Worm (Caenorhabditis elegans) whole organism, L4 larva: Measurements from ENCODE around the gene ced-7.

Experiments used
- F37D6.2 ChIP-seq: sonication (generic microtip); optimal IDR thresholded peaks from 2 replicates; lab custom pipeline; 2016; ENCODE audit warnings: mild to moderate bottlenecking, missing genetic modification characterization, missing compliant biosample characterization
- T26A8.4 ChIP-seq: fragments of 200-800 bp; sonication (Bioruptor generic); IDR thresholded peaks from 2 replicates; pipeline ENCODE4 v1.3.6; 2022; ENCODE audit warnings: missing genetic modification characterization, missing compliant biosample characterization
- Y48G9A.11 ChIP-seq: fragments of 200-800 bp; sonication (Bioruptor generic); IDR thresholded peaks from 2 replicates; pipeline ENCODE4 v1.3.6; 2022; ENCODE audit warnings: missing genetic modification reagents, missing genetic modification characterization, missing compliant biosample characterization
- Y75B8A.6 ChIP-seq: fragments of 200-800 bp; sonication (Bioruptor generic); IDR thresholded peaks from 2 replicates; pipeline ENCODE4 v1.3.6; 2022; ENCODE audit warnings: missing genetic modification reagents, missing genetic modification characterization, missing compliant biosample characterization
- ZK337.2 ChIP-seq: fragments of 200-800 bp; sonication (Bioruptor generic); IDR thresholded peaks from 2 replicates; pipeline ENCODE4 v1.3.6; 2022; ENCODE audit warnings: missing genetic modification reagents, missing genetic modification characterization, missing compliant biosample characterization
- ZK546.5 ChIP-seq, 2 experiments: sonication (generic microtip); optimal IDR thresholded peaks; 2 replicates each; lab custom pipeline; 2017; ENCODE audit warnings: missing biosample characterization in 2 of 2, missing genetic modification characterization in 2 of 2
- aha-1 ChIP-seq: fragments of 150-350 bp; peaks from one replicate; lab custom pipeline; 2014; ENCODE audit warnings: missing biosample characterization, missing genetic modification characterization
- arid-1 ChIP-seq: fragments of 200-800 bp; sonication (Bioruptor generic); conservative IDR thresholded peaks from 2 replicates; pipeline ENCODE4 v1.3.6; 2022; ENCODE audit warnings: missing genetic modification reagents, missing genetic modification characterization, missing compliant biosample characterization
- attf-4 ChIP-seq: sonication (generic microtip); optimal IDR thresholded peaks from 3 replicates; lab custom pipeline; 2017; ENCODE audit warnings: missing biosample characterization, missing genetic modification characterization
- ceh-28 ChIP-seq: fragments of 150-350 bp; optimal IDR thresholded peaks from 2 replicates; lab custom pipeline; 2014; ENCODE audit warnings: missing biosample characterization, missing genetic modification reagents, missing genetic modification characterization
- ceh-32 ChIP-seq: sonication (generic microtip); optimal IDR thresholded peaks from 2 replicates; lab custom pipeline; 2016; ENCODE audit warnings: mild to moderate bottlenecking, missing genetic modification characterization, missing compliant biosample characterization; ENCODE audit not compliant: poor library complexity
- ceh-62 ChIP-seq: sonication (generic microtip); optimal IDR thresholded peaks from 2 replicates; lab custom pipeline; 2017; ENCODE audit warnings: missing biosample characterization, missing genetic modification characterization
- ceh-82 ChIP-seq: sonication (generic microtip); optimal IDR thresholded peaks from 2 replicates; lab custom pipeline; 2017; ENCODE audit warnings: missing biosample characterization, missing genetic modification characterization
- ctbp-1 ChIP-seq: fragments of 200-800 bp; sonication (Bioruptor generic); IDR thresholded peaks from 2 replicates; pipeline ENCODE4 v1.3.6; 2022; ENCODE audit warnings: missing genetic modification reagents, missing genetic modification characterization, missing compliant biosample characterization
- daf-12 ChIP-seq: fragments of 150-350 bp; optimal IDR thresholded peaks from 2 replicates; lab custom pipeline; 2014; ENCODE audit warnings: missing biosample characterization, missing genetic modification reagents, missing genetic modification characterization
- daf-16 ChIP-seq, 3 experiments: sonication (generic microtip); optimal IDR thresholded peaks; 2 replicates each; lab custom pipeline; 2016 to 2017; ENCODE audit warnings: missing genetic modification characterization in 3 of 3, missing genetic modification reagents in 3 of 3, mild to moderate bottlenecking in 2 of 3, missing compliant biosample characterization in 2 of 3, missing biosample characterization in 1 of 3, moderate library complexity in 1 of 3
- dmd-8 ChIP-seq: fragments of 200-800 bp; sonication (Bioruptor generic); IDR thresholded peaks from 2 replicates; pipeline ENCODE4 v1.3.6; 2022; ENCODE audit warnings: missing genetic modification characterization, missing compliant biosample characterization
- duxl-1 ChIP-seq: sonication (generic microtip); optimal IDR thresholded peaks from 2 replicates; lab custom pipeline; 2016; ENCODE audit warnings: mild to moderate bottlenecking, missing genetic modification characterization, moderate library complexity, missing compliant biosample characterization; ENCODE audit not compliant: poor library complexity
- egl-43 ChIP-seq: fragments of 200-800 bp; sonication (Bioruptor generic); IDR thresholded peaks from 2 replicates; pipeline ENCODE4 v1.3.6; 2022; ENCODE audit warnings: missing genetic modification reagents, missing genetic modification characterization, missing compliant biosample characterization
- fkh-10 ChIP-seq: fragments of 150-350 bp; optimal IDR thresholded peaks from 2 replicates; lab custom pipeline; 2014; ENCODE audit warnings: missing biosample characterization, missing genetic modification reagents, missing genetic modification characterization
- fos-1 ChIP-seq: fragments of 150-350 bp; optimal IDR thresholded peaks from 2 replicates; lab custom pipeline; 2014; ENCODE audit warnings: missing biosample characterization, missing genetic modification characterization
- gei-8 ChIP-seq: fragments of 200-800 bp; sonication (Bioruptor generic); optimal IDR thresholded peaks from 2 replicates; lab custom pipeline; 2018; ENCODE audit warnings: mild to moderate bottlenecking, missing genetic modification characterization, missing compliant biosample characterization
- hlh-11 ChIP-seq: fragments of 200-800 bp; sonication (Bioruptor generic); optimal IDR thresholded peaks from 2 replicates; lab custom pipeline; 2018; ENCODE audit warnings: mild to moderate bottlenecking, missing genetic modification characterization, missing compliant biosample characterization
- hlh-30 ChIP-seq: sonication (generic microtip); optimal IDR thresholded peaks from 2 replicates; lab custom pipeline; 2017; ENCODE audit warnings: antibody characterized with exemption, mild to moderate bottlenecking, missing genetic modification characterization, missing compliant biosample characterization; ENCODE audit not compliant: insufficient read depth
- hmg-1.1 ChIP-seq: fragments of 200-800 bp; sonication (Bioruptor generic); IDR thresholded peaks from 2 replicates; pipeline ENCODE4 v1.3.6; 2022; ENCODE audit warnings: missing genetic modification reagents, missing genetic modification characterization, missing compliant biosample characterization
- lin-15B ChIP-seq: fragments of 150-350 bp; sonication (generic microtip); optimal IDR thresholded peaks from 3 replicates; lab custom pipeline; 2014; ENCODE audit warnings: missing biosample characterization, missing genetic modification characterization
- lin-29 ChIP-seq: fragments of 200-800 bp; sonication (Bioruptor generic); IDR thresholded peaks from 2 replicates; pipeline ENCODE4 v1.3.6; 2022; ENCODE audit warnings: missing genetic modification reagents, missing genetic modification characterization, missing compliant biosample characterization
- lin-38 ChIP-seq: fragments of 200-800 bp; sonication (Bioruptor generic); IDR thresholded peaks from 2 replicates; pipeline ENCODE4 v1.3.6; 2022; ENCODE audit warnings: missing genetic modification reagents, missing genetic modification characterization, missing compliant biosample characterization
- lir-3 ChIP-seq: sonication (generic microtip); optimal IDR thresholded peaks from 2 replicates; lab custom pipeline; 2016; ENCODE audit warnings: mild to moderate bottlenecking, missing genetic modification characterization, missing compliant biosample characterization
- lsy-2 ChIP-seq, 2 experiments: fragments of 150-350 bp in 1 of 2; sonication (generic microtip) in 1 of 2; optimal IDR thresholded peaks; 2 replicates each; lab custom pipeline; 2014 to 2017; ENCODE audit warnings: missing biosample characterization in 2 of 2, missing genetic modification characterization in 2 of 2
- madf-9 ChIP-seq: fragments of 200-800 bp; sonication (Bioruptor generic); conservative IDR thresholded peaks from 2 replicates; pipeline ENCODE4 v1.3.6; 2022; ENCODE audit warnings: missing genetic modification reagents, missing genetic modification characterization, missing compliant biosample characterization
- mxl-2 ChIP-seq: fragments of 200-800 bp; sonication (Bioruptor generic); conservative IDR thresholded peaks from 2 replicates; pipeline ENCODE4 v1.3.6; 2022; ENCODE audit warnings: missing genetic modification reagents, missing genetic modification characterization, missing compliant biosample characterization
- mxl-3 ChIP-seq: fragments of 200-800 bp; sonication (Bioruptor generic); optimal IDR thresholded peaks from 2 replicates; lab custom pipeline; 2018; ENCODE audit warnings: mild to moderate bottlenecking, missing genetic modification characterization, missing compliant biosample characterization
- php-3 ChIP-seq: fragments of 200-800 bp; sonication (Bioruptor generic); IDR thresholded peaks from 2 replicates; pipeline ENCODE4 v1.3.6; 2022; ENCODE audit warnings: missing genetic modification reagents, missing genetic modification characterization, missing compliant biosample characterization
- rbr-2 ChIP-seq: sonication (generic microtip); optimal IDR thresholded peaks from 2 replicates; lab custom pipeline; 2016; ENCODE audit warnings: missing genotype, missing genetic modification characterization, missing compliant biosample characterization
- spr-3 ChIP-seq: fragments of 200-800 bp; sonication (Bioruptor generic); optimal IDR thresholded peaks from 2 replicates; lab custom pipeline; 2018; ENCODE audit warnings: mild to moderate bottlenecking, missing genetic modification characterization, missing compliant biosample characterization
- tra-1 ChIP-seq: fragments of 200-800 bp; sonication (Bioruptor generic); IDR thresholded peaks from 2 replicates; pipeline ENCODE4 v1.3.6; 2022; ENCODE audit warnings: missing genetic modification reagents, missing genetic modification characterization, missing compliant biosample characterization
- unc-39 ChIP-seq: sonication (generic microtip); optimal IDR thresholded peaks from 2 replicates; lab custom pipeline; 2017; ENCODE audit warnings: missing biosample characterization, missing genetic modification characterization
- unc-62 ChIP-seq, 3 experiments: fragments of 150-350 bp in 1 of 3; sonication (generic microtip); optimal IDR thresholded peaks in 2 of 3; peaks in 1 of 3; 1 replicate in 1 of 3; 2 replicates in 2 of 3; lab custom pipeline; 2014 to 2017; ENCODE audit warnings: missing biosample characterization in 3 of 3, missing genetic modification characterization in 3 of 3, missing genetic modification reagents in 3 of 3, missing genotype in 1 of 3
- vab-7 ChIP-seq: fragments of 200-800 bp; sonication (Bioruptor generic); IDR thresholded peaks from 2 replicates; pipeline ENCODE4 v1.3.6; 2022; ENCODE audit warnings: missing genetic modification reagents, missing genetic modification characterization, missing compliant biosample characterization
- zfp-2 ChIP-seq: sonication (generic microtip); optimal IDR thresholded peaks from 2 replicates; lab custom pipeline; 2016; ENCODE audit warnings: mild to moderate bottlenecking, missing genetic modification characterization, missing compliant biosample characterization
- zfp-3 ChIP-seq: fragments of 200-800 bp; sonication (Bioruptor generic); conservative IDR thresholded peaks from 2 replicates; pipeline ENCODE4 v1.3.6; 2022; ENCODE audit warnings: missing genetic modification reagents, missing genetic modification characterization, missing compliant biosample characterization
- zip-11 ChIP-seq: fragments of 200-800 bp; sonication (Bioruptor generic); IDR thresholded peaks from 2 replicates; pipeline ENCODE4 v1.3.6; 2022; ENCODE audit warnings: missing genetic modification characterization, missing compliant biosample characterization
- ztf-11 ChIP-seq: fragments of 150-350 bp; optimal IDR thresholded peaks from 2 replicates; lab custom pipeline; 2014; ENCODE audit warnings: missing biosample characterization, missing genetic modification characterization

ced-7 gene

ce11 chrIII:9580039-9580891, at the start of gene ced-7:
ced-7 (minus strand) TSS chrIII:9580089.
- TF ChIP-seq unc-62 (GFP tag; optimal IDR thresholded peaks at IDR 0.05 in 1 of 2; lab: Kevin White, UChicago) = peak in 1 of 2 experiments; percentile 45
- TF ChIP-seq unc-62 (tag; optimal IDR thresholded peaks at IDR 0.05; lab: Kevin White, UChicago) = no peak
- no peak for TF ChIP-seq spr-3 (GFP tag; lab: Kevin White, UChicago)
- TF ChIP-seq mxl-2 (GFP tag; lab: Robert Waterston, UW) = no peak
- TF ChIP-seq lin-38 = peak; percentile 49
- TF ChIP-seq ceh-82 (tag; lab: Kevin White, UChicago) = no peak
- TF ChIP-seq lsy-2 (tag; optimal IDR thresholded peaks at IDR 0.05; lab: Kevin White, UChicago) = peak in 1 of 2 experiments; percentile 28
- TF ChIP-seq attf-4 (tag; lab: Kevin White, UChicago) = no peak
- TF ChIP-seq hlh-30 (tag; lab: Kevin White, UChicago) = peak; percentile 87
- TF ChIP-seq rbr-2 = no peak
- TF ChIP-seq daf-16 (GFP tag; optimal IDR thresholded peaks at IDR 0.05; lab: Kevin White, UChicago) = no peak
- peak; percentile 77 for TF ChIP-seq daf-16 (tag; optimal IDR thresholded peaks at IDR 0.05; lab: Kevin White, UChicago)
- TF ChIP-seq ceh-28 (tag; lab: Kevin White, UChicago) = no peak
- TF ChIP-seq lin-29 = no peak
- TF ChIP-seq ZK337.2 (GFP tag; lab: Robert Waterston, UW) = no peak
- no peak for TF ChIP-seq ZK546.5 (tag; optimal IDR thresholded peaks at IDR 0.05; lab: Kevin White, UChicago)
- TF ChIP-seq, all 104 proteins: peak for 5

ce11 chrIII:9629054-9629453, 49.2 kb upstream of the ced-7 start, which contains the start of gene tbg-1:
tbg-1 (minus strand) TSS chrIII:9629154.
- TF ChIP-seq lin-15B (tag; lab: Kevin White, UChicago) = no peak
- TF ChIP-seq php-3 (GFP tag; lab: Robert Waterston, UW) = no peak
- no peak for TF ChIP-seq daf-12
- no peak for TF ChIP-seq ceh-82 (tag; lab: Kevin White, UChicago)
- no peak for TF ChIP-seq zip-11

DNA sequence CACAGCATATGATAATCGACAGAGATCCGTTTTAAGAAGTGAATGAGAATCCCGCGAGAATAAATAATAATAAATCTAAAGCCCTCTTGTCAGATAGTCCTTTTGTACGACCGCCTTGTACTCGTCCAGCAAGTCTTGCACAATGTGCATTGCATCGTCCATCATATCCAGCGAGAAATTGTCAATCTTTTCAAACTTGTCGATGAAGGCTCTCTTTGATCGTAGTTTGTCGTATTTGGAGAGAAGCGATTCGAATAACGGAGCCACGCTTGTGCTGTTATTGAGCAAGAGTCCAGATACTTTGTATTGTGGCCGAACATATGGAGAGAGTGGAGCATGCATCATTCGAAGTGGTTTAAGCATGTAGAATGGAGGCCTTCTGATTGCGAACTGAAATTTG, 46.7 kb upstream of the ced-7 start:
- TF ChIP-seq Y48G9A.11 (GFP tag; lab: Robert Waterston, UW) = peak; percentile 21; the same call in 1 of the 2 replicates
- TF ChIP-seq egl-43 (GFP tag; lab: Robert Waterston, UW) = 0 out of 2 replicates have a peak, but pooled peaks have one; percentile 35
- TF ChIP-seq gei-8 = no peak
- TF ChIP-seq spr-3 (GFP tag; lab: Kevin White, UChicago) = no peak
- TF ChIP-seq dmd-8 (GFP tag; lab: Robert Waterston, UW) = no peak
- TF ChIP-seq zfp-2 (tag; lab: Kevin White, UChicago) = no peak
- no peak for TF ChIP-seq Y75B8A.6
- TF ChIP-seq F37D6.2 (tag; lab: Kevin White, UChicago) = no peak
- TF ChIP-seq lir-3 (tag; lab: Kevin White, UChicago) = no peak
- TF ChIP-seq ceh-32 (tag; lab: Kevin White, UChicago) = no peak
- no peak for TF ChIP-seq lsy-2 (tag; optimal IDR thresholded peaks at IDR 0.05; lab: Kevin White, UChicago)
- 0 out of 2 replicates have a peak, but pooled peaks have one; percentile 24 for TF ChIP-seq tra-1 (GFP tag; lab: Robert Waterston, UW)
- 0 out of 2 replicates have a peak, but pooled peaks have one; percentile 26 for TF ChIP-seq lin-29
- TF ChIP-seq unc-39 (tag; lab: Kevin White, UChicago) = no peak
- TF ChIP-seq ceh-62 (tag; lab: Kevin White, UChicago) = no peak
- TF ChIP-seq lin-38 = no peak
- TF ChIP-seq duxl-1 (tag; lab: Kevin White, UChicago) = peak; percentile 58
- 0 out of 2 replicates have a peak, but pooled peaks have one; percentile 32 for TF ChIP-seq T26A8.4 (GFP tag; lab: Robert Waterston, UW)
- TF ChIP-seq ztf-11 = no peak
- TF ChIP-seq zfp-3 (GFP tag; lab: Robert Waterston, UW) = no peak
- no peak for TF ChIP-seq hlh-11 (tag; lab: Kevin White, UChicago)
- no peak for TF ChIP-seq ctbp-1
- TF ChIP-seq fos-1 = no peak
- no peak for TF ChIP-seq fkh-10 (GFP tag; lab: Kevin White, UChicago)
- TF ChIP-seq vab-7 (GFP tag; lab: Robert Waterston, UW) = no peak
- TF ChIP-seq arid-1 (GFP tag; lab: Robert Waterston, UW) = peak; percentile 25; the same call in 1 of the 2 replicates
- TF ChIP-seq hmg-1.1 = 0 out of 2 replicates have a peak, but pooled peaks have one; percentile 24
- TF ChIP-seq mxl-3 (GFP tag; lab: Kevin White, UChicago) = no peak
- TF ChIP-seq madf-9 (GFP tag; lab: Robert Waterston, UW) = peak; percentile 31; the same call in 1 of the 2 replicates
- peak; percentile 17 for TF ChIP-seq aha-1
